Worm (Caenorhabditis elegans) whole organism, L4/young adult: ENCODE data around the gene sfa-1.

ENCODE experiments used
- W03F9.2 ChIP-seq: fragments of 150-350 bp; optimal IDR thresholded peaks from 2 replicates; lab custom pipeline; 2014; ENCODE audit warnings: missing biosample characterization, missing genetic modification characterization
- dao-5 ChIP-seq: sonication (generic microtip); optimal IDR thresholded peaks from 2 replicates; lab custom pipeline; 2016; ENCODE audit warnings: missing genotype, missing genetic modification characterization, moderate library complexity, missing compliant biosample characterization
- him-1 ChIP-seq: sonication (generic microtip); optimal IDR thresholded peaks from 2 replicates; lab custom pipeline; 2016; ENCODE audit warnings: missing genotype, missing genetic modification reagents, missing genetic modification characterization, missing compliant biosample characterization

Gene sfa-1

ce11 chrIV:17108805-17109204, 2.0 kb downstream of the sfa-1 start:
- TF ChIP-seq him-1 (tag; lab: Kevin White, UChicago) (no peak), dao-5 (no peak), W03F9.2 (tag; lab: Kevin White, UChicago) (no peak)

DNA sequence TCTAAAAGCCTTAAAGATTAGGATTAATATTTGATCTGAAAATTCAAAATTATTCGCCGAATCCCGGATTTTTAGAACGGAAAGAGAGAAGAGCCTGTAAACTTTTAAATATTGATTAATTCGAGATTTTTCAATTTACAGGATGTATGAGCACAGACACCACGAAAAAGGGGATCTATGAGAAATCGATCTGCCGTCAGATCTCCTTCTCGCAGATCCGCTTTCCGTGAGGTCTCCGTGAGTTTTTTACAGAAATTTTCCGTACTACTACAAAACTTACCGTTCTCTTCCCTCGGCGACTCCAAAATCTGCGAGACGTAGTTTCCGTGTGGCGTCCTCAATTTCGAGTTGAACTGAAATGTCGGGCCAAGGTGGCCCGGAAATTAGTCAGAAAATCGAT, 2.6 kb downstream of the sfa-1 start:
- no peak for TF ChIP-seq W03F9.2 (tag; lab: Kevin White, UChicago)
- TF ChIP-seq him-1 (tag; lab: Kevin White, UChicago), result no peak
- no peak for TF ChIP-seq dao-5

DNA sequence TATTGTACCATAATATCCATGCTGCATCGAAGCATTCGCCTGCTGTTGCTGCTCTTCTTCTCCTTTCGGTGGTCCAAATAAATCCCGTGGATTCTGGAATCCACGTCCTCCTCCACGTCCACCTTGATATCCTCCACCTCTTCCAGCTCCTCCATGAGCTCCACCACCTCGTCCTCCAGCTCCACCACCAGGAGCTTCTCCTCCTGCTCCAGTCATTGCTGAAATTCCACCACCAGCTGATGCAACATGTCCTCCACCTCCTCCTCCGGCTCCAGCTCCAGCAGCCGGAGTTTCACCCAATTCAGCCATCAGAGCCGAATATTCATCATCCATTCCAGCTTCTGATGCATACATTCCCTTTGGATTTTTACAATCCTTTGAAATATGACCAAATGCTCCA, 5.2 kb downstream of the sfa-1 start:
- TF ChIP-seq W03F9.2 (tag; lab: Kevin White, UChicago) (no peak), dao-5 (no peak), him-1 (tag; lab: Kevin White, UChicago) (no peak)

DNA sequence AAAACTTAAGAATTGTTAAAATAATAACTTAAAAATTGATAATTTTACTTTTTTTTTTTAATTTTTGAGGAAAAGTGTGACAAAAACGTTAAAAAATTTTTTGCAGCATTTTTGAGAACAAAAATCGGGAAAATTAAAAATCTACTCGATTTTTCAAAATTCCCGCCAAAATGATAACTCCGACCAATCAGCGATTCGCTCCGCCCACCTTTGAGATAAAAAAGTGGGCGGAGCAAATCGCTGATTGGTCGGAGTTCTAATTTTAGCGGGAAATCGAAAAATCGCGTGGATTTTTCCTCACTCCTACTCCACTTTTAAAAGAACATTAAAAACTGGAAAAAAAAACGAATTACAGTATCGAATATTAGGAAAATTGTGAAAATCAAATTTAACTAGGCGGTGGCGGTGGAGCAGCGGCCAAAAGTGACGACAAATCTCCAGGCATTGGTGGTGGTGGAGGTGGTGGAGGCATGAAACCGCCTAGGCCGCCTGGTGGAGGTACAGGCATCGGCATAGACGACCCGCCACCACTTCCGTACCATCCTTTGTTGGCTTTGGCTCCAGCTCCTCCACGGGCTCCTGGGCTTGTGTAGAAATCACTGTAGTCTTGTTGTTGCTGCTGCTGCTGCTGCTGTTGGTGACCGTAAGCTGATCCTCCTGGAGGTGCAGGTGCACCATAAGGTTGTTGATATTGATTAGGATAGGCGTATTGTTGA, 6.5 kb downstream of the sfa-1 start:
- TF ChIP-seq W03F9.2 (tag; lab: Kevin White, UChicago) (no peak), him-1 (tag; lab: Kevin White, UChicago) (no peak), dao-5 (no peak)

DNA sequence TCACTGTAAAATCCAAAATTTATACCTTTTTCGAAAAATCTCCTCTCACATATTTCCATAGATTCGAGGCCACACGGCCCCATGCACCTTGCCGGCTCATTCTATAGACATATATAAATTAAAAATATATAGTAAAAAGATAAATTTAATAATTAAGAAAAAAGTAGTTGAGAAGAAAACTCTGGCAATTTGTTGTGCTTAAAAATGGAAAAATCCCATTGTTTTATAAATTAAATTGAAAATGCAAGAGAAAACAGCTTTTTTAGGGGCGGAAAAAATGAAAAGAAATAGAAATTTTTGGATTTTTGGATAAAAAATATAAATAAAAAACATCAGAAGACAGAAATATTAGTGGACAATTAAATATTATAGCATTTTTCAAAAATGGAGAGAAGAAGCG, 7.2 kb downstream of the sfa-1 start, which contains the start of gene Y116A8C.30:
Y116A8C.30 (minus strand) TSS at position 101 of the 400 bp plus-strand sequence.
- TF ChIP-seq W03F9.2 (tag; lab: Kevin White, UChicago), result no peak
- no peak for TF ChIP-seq dao-5
- TF ChIP-seq him-1 (tag; lab: Kevin White, UChicago), result no peak

ce11 chrIV:17103116-17103515, 7.7 kb downstream of the sfa-1 start:
- no peak for TF ChIP-seq dao-5
- TF ChIP-seq W03F9.2 (tag; lab: Kevin White, UChicago), result no peak
- no peak for TF ChIP-seq him-1 (tag; lab: Kevin White, UChicago)

DNA sequence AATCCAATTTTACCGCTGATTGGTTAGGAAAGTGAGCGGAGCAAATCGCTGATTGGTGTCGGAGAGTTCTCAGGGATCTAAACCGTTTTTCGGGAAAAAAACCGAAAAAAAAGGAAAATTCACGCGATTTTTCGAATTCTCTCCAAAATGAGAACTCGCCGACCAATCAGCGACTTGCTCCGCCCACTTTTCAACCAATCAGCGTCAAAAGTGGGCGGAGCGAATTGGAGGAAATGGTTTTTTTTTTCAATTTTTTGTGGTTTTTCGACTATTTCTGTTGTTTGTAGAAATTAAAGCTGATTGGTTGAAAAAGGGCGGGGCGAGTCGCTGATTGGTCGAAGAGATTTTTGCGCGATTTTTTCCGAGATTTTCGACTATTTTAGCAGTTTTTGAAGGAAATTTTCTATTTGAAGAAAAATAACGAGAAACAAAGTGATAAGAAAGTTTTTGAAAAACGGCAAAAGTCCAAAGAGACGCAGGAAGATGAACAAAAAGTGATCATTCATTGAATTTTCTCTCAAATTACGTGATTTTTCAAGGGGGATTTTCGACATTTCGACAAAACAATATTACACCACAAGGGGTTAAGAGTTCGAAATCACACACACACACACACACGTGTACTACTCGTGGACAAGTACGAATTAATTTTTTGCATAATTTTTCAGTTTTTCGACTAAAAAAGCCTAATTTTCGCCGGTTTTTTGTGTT, 10.0 kb downstream of the sfa-1 start:
- TF ChIP-seq dao-5 (no peak), him-1 (tag; lab: Kevin White, UChicago) (no peak), W03F9.2 (tag; lab: Kevin White, UChicago) (no peak)

- TF ChIP-seq him-1 (tag; lab: Kevin White, UChicago), result no peak
- no peak for TF ChIP-seq W03F9.2 (tag; lab: Kevin White, UChicago)
- no peak for TF ChIP-seq dao-5
These were observed 10.6 kb downstream of the sfa-1 start, which contains the start of gene bca-2 for ce11 chrIV:17100148-17100547. Gene bca-2 (minus strand): TSS chrIV:17100248.

ce11 chrIV:17099113-17099512, 11.7 kb downstream of the sfa-1 start:
- TF ChIP-seq dao-5 (no peak), him-1 (tag; lab: Kevin White, UChicago) (no peak), W03F9.2 (tag; lab: Kevin White, UChicago) (no peak)

- no peak for TF ChIP-seq W03F9.2 (tag; lab: Kevin White, UChicago)
- no peak for TF ChIP-seq dao-5
- TF ChIP-seq him-1 (tag; lab: Kevin White, UChicago), result no peak
These were observed 14.6 kb downstream of the sfa-1 start, which contains the start of gene Y116A8C.27 for ce11 chrIV:17096168-17096567. Gene Y116A8C.27 (minus strand): TSS chrIV:17096268.

DNA sequence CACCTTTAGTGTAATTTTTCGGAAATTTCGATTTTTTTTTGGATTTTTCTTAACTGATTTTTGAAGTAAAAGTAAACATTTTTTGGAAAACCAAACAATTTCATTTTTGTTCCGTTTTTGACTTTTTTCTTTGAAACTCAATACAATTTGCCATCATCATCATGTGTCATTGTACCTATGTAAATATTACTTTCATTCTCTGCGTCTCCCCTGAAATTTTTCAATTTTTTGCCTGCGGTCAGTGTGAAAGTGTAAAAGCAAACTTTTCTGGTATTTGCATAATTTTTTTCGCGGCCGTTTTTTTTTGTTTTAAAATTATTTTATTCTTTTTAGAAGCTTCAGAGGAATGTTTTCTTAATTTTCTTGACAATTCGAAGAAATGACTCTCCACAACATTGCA, 17.1 kb downstream of the sfa-1 start, which contains the start of gene Y116A8C.29:
Y116A8C.29 (plus strand) TSS at position 328 of the 400 bp plus-strand sequence.
- TF ChIP-seq dao-5 (no peak), him-1 (tag; lab: Kevin White, UChicago) (no peak), W03F9.2 (tag; lab: Kevin White, UChicago) (no peak)

DNA sequence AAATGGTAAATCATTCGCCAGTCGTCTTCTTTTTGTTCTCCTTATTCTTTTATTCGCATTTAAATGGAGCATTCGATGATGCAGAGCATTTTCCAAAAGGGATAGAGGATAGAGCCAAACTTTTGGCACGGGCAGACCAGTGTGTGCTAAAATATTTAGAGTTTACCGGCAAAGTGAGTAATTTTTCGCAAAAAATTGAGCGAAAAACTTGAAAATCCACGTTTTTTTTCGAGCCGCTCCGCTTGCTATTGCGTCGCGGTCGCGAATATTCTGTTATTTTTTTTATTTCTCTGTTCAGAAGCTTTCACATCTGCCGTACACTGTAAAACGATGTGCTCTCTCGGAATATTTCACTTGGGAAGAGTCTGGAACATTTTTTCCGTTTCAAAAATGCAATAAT, 21.9 kb downstream of the sfa-1 start, which contains the start of gene Y116A8C.43:
Y116A8C.43 (plus strand) TSS at position 3 of the 400 bp plus-strand sequence.
- no peak for TF ChIP-seq him-1 (tag; lab: Kevin White, UChicago)
- TF ChIP-seq dao-5, result no peak
- TF ChIP-seq W03F9.2 (tag; lab: Kevin White, UChicago), result no peak

DNA sequence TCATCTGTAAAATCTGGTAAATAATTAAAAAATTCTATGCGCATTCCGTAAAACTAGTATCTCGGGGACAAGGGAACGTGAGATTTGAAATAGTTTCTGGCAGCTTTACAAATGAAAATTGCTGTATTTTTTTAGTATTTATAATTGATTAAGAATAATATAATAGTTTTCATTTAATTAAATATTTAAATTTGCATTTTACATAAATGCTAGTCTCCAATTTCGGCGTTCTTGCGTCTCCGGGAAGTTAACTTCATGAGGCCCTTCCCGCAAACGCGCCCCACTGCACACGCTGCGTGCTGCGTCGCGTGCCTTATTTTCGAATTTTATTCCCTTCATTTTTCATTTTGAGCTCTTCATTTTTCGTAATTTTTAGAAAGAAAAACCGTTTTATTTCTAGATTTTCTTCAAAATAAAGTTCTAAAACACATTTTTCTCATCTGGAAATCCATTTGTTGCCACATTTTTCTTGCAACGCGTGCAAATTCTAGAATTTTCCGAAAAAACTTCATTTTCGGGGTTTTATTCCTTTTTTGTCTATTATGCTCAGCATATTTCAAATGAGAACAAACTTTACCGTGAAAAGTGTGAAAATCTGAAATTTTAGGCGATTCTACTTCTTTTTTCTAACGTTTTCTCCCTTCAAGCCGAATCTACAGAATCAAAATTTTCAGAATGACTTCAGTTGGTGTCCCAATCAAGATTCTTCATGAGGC, 23.2 kb downstream of the sfa-1 start, which contains the start of the genes snx-13 and snr-1:
snx-13 (minus strand) TSS at position 55 of the 716 bp plus-strand sequence.
snr-1 (plus strand) TSS at position 666 of the 716 bp plus-strand sequence.
- TF ChIP-seq dao-5 (peak; percentile 31), W03F9.2 (tag; lab: Kevin White, UChicago) (peak; percentile 89), him-1 (tag; lab: Kevin White, UChicago) (peak; percentile 39)
